Fruit fly (Drosophila melanogaster) whole organism, adult: ENCODE data around the gene inaF-D.

Experiments
- CG1620 ChIP-seq: fragments of 200-800 bp; sonication (Bioruptor generic); optimal IDR thresholded peaks from 2 replicates; lab custom pipeline; 2016; ENCODE audit warnings: missing biosample characterization, missing genetic modification characterization
- CG33017 ChIP-seq: fragments of 200-800 bp; sonication (Bioruptor generic); optimal IDR thresholded peaks from 2 replicates; lab custom pipeline; 2018; ENCODE audit warnings: missing biosample characterization, mild to moderate bottlenecking, missing genetic modification characterization, moderate library complexity
- CG5204 ChIP-seq: fragments of 200-800 bp; sonication (Bioruptor generic); optimal IDR thresholded peaks from 2 replicates; lab custom pipeline; 2016; ENCODE audit warnings: missing biosample characterization, missing genetic modification characterization
- Mnt ChIP-seq: fragments of 200-800 bp; sonication (Bioruptor generic); optimal IDR thresholded peaks from 2 replicates; lab custom pipeline; 2016; ENCODE audit warnings: missing biosample characterization, mild to moderate bottlenecking, missing genetic modification characterization
- bab1 ChIP-seq: fragments of 200-800 bp; sonication (Bioruptor generic); optimal IDR thresholded peaks from 3 replicates; lab custom pipeline; 2019; ENCODE audit warnings: missing biosample characterization, mild to moderate bottlenecking, missing genetic modification characterization, moderate library complexity
- cnc ChIP-seq, 2 experiments: fragments of >200 bp; optimal IDR thresholded peaks; 2 replicates each; lab custom pipeline; 2017
- kay ChIP-seq: fragments of 200-800 bp; sonication (Bioruptor generic); peaks from one replicate; lab custom pipeline; 2016; ENCODE audit warnings: missing biosample characterization, missing genetic modification characterization, borderline replicate concordance
- ovo ChIP-seq: fragments of 200-800 bp; sonication (Bioruptor generic); optimal IDR thresholded peaks from 2 replicates; lab custom pipeline; 2016; ENCODE audit warnings: missing biosample characterization, missing genetic modification characterization

DNA sequence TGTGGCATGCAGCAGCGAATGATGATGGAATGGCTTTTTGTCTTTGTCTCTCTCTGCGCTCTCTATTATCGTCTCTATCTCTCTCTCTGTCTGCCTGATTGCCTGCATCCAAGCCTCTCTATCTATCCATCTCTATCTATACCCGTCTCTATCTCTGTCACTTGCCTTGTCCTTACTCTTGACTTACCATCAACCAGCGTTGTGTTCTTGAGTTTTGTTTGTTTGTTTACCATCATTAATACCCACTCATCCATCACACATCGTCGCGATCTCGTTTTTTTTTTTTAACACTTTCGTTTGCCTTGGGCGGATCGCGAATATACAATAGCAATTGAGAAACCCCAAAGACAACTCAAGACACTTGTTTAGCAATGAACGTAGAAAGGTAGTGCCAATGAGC lies 39.2 kb downstream of the inaF-D start:
- no peak for TF ChIP-seq bab1
- no peak for TF ChIP-seq CG5204
- no peak for TF ChIP-seq ovo (GFP tag; lab: Kevin White, UChicago)
- TF ChIP-seq CG33017 (tag; lab: Kevin White, UChicago) = no peak
- no peak for TF ChIP-seq kay (GFP tag; lab: Kevin White, UChicago)
- TF ChIP-seq Mnt = no peak
- TF ChIP-seq CG1620 (GFP tag; lab: Kevin White, UChicago) = no peak
- no peak for TF ChIP-seq cnc (optimal IDR thresholded peaks at IDR 0.05; lab: Kevin White, UChicago)
